Worm (Caenorhabditis elegans): Measurements from ENCODE around the gene srh-291.

srh-291 gene

DNA sequence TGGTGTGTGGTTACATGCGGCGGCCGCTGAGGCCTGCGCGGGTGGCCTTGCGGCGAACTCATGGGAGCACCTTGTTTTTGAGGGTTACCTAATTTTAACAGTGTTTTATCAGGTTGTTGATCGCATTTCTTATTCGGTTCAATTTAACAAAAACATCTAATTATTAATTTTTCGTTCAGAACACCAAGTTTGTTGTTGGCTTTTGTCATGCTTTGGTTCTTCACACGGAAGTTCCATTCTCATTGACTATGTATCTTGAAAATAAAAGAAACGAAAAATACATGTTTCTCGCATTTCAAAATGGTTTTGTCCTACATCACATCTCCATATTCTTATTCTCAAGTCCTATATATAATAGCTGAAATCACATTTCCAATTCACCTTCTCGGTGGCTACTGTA, 15.2 kb upstream of the srh-291 start, which contains the start of gene srh-290:
Gene srh-290 (plus strand): TSS at position 301 of the 400 bp plus-strand sequence.
- TF ChIP-seq med-1 (GFP tag; optimal IDR thresholded peaks at IDR 0.05; ENCODE audit: insufficient read depth) (no peak), ref-1 (GFP tag; conservative IDR thresholded peaks at IDR 0.05) (no peak), T22C8.4 (GFP tag; IDR thresholded peaks at IDR 0.05) (no peak), cog-1 (tag; optimal IDR thresholded peaks at IDR 0.05) (no peak), ztf-23 (GFP tag; IDR thresholded peaks at IDR 0.05) (no peak), klf-2 (GFP tag; conservative IDR thresholded peaks at IDR 0.05) (no peak), ztf-29 (GFP tag; IDR thresholded peaks at IDR 0.05) (no peak), flt-1 (GFP tag; IDR thresholded peaks at IDR 0.05) (no peak), tab-1 (GFP tag; IDR thresholded peaks at IDR 0.05) (no peak)

DNA sequence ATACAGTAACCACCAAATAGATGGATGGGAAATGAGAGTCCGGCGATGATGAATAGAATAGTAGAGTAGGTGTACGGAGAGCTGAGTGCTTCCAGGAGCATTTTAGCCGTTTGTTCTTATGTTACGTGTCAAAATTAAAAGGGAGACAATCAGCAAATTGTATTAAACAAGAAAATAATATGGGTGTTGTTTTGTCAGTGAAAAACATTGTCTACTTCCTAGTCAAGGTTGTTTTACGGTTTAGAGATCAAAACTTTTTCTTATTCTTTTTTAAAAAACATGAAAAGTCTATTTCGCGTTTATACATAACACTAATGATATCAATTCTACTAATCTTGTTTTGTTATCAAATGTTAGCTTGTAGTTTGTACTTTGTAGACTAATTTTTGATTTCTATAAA, 11.4 kb upstream of the srh-291 start, which contains the start of gene srh-289:
Gene srh-289 (minus strand): TSS at position 101 of the 400 bp plus-strand sequence.
- TF ChIP-seq med-1 (GFP tag; optimal IDR thresholded peaks at IDR 0.05; ENCODE audit: insufficient read depth) (no peak), ref-1 (GFP tag; conservative IDR thresholded peaks at IDR 0.05) (no peak), T22C8.4 (GFP tag; IDR thresholded peaks at IDR 0.05) (no peak)

DNA sequence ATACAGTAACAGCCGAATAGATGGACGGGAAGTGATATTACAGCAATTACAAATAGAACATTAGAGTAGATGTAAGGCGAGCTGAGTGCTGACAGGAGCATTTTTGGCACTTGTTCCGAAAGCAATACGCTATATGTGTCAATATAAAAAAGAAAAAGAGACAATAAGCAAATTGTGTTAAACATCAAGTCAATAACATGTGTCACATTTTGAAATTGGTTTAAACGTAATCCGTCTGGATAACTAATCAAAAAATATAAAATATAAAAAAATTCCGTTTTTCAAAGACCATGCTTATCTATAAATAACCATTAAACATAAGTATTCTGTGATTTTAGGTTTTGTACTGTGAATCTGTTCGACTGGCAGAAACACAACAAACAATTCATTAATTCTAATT, 9.8 kb upstream of the srh-291 start, which contains the start of gene srh-288:
Gene srh-288 (minus strand): TSS at position 101 of the 400 bp plus-strand sequence.
- TF ChIP-seq tab-1 (GFP tag; IDR thresholded peaks at IDR 0.05) (no peak), ztf-23 (GFP tag; IDR thresholded peaks at IDR 0.05) (no peak), T22C8.4 (GFP tag; IDR thresholded peaks at IDR 0.05) (no peak), cog-1 (tag; optimal IDR thresholded peaks at IDR 0.05) (no peak), klf-2 (GFP tag; conservative IDR thresholded peaks at IDR 0.05) (no peak), med-1 (GFP tag; optimal IDR thresholded peaks at IDR 0.05; ENCODE audit: insufficient read depth) (no peak), flt-1 (GFP tag; IDR thresholded peaks at IDR 0.05) (no peak), ztf-29 (GFP tag; IDR thresholded peaks at IDR 0.05) (no peak), ref-1 (GFP tag; conservative IDR thresholded peaks at IDR 0.05) (no peak)

DNA sequence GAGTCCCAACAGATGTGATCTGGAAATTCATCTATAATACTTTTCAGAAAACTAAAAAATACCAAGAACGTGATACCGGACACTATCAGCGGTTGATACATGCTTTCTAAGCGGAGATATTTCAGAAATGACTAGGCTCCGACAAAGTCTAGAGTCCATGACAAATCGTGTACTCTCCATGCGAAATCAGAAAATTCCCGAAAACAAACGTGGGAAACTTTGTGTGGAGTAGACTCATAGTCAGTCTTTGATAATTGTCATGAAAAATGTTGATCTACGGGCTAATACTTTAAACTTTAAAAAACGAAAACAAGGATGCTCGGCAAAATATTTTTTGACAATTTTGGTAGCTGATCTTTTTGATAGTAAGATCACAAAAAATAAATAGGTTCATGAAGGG, 6.6 kb upstream of the srh-291 start, which contains the start of gene srx-18:
Gene srx-18 (minus strand): TSS at position 101 of the 400 bp plus-strand sequence.
- TF ChIP-seq ztf-29 (GFP tag; IDR thresholded peaks at IDR 0.05) (no peak), klf-2 (GFP tag; conservative IDR thresholded peaks at IDR 0.05) (no peak), ref-1 (GFP tag; conservative IDR thresholded peaks at IDR 0.05) (no peak), cog-1 (tag; optimal IDR thresholded peaks at IDR 0.05) (no peak), flt-1 (GFP tag; IDR thresholded peaks at IDR 0.05) (no peak), tab-1 (GFP tag; IDR thresholded peaks at IDR 0.05) (no peak), ztf-23 (GFP tag; IDR thresholded peaks at IDR 0.05) (no peak), T22C8.4 (GFP tag; IDR thresholded peaks at IDR 0.05) (no peak), med-1 (GFP tag; optimal IDR thresholded peaks at IDR 0.05; ENCODE audit: insufficient read depth) (no peak)

DNA sequence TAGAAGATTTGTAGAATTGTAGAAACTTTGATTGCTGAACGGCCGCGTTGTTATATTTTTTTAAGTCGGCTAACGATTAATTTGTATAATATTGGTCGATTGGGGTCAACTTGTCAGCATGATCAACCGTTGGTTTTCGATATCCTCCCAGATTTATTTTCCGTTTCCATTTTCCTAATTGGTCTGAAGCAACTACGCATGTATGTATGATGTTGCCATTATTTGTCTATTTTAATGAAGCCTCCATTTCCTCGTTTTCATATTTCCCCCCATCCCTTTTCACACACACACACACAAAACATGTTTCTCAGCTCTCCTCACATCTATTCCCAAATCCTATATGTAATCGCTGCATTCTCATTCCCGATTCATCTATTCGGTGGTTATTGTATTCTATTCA, 4.9 kb upstream of the srh-291 start, which contains the start of gene srh-287:
Gene srh-287 (plus strand): TSS at position 301 of the 400 bp plus-strand sequence.
- no peak for TF ChIP-seq T22C8.4 (GFP tag; IDR thresholded peaks at IDR 0.05)
- no peak for TF ChIP-seq flt-1 (GFP tag; IDR thresholded peaks at IDR 0.05)
- TF ChIP-seq ztf-23 (GFP tag; IDR thresholded peaks at IDR 0.05), result no peak
- TF ChIP-seq cog-1 (tag; optimal IDR thresholded peaks at IDR 0.05), result no peak
- no peak for TF ChIP-seq ztf-29 (GFP tag; IDR thresholded peaks at IDR 0.05)
- no peak for TF ChIP-seq med-1 (GFP tag; optimal IDR thresholded peaks at IDR 0.05; ENCODE audit: insufficient read depth)
- TF ChIP-seq tab-1 (GFP tag; IDR thresholded peaks at IDR 0.05), result no peak
- no peak for TF ChIP-seq ref-1 (GFP tag; conservative IDR thresholded peaks at IDR 0.05)
- no peak for TF ChIP-seq klf-2 (GFP tag; conservative IDR thresholded peaks at IDR 0.05)

DNA sequence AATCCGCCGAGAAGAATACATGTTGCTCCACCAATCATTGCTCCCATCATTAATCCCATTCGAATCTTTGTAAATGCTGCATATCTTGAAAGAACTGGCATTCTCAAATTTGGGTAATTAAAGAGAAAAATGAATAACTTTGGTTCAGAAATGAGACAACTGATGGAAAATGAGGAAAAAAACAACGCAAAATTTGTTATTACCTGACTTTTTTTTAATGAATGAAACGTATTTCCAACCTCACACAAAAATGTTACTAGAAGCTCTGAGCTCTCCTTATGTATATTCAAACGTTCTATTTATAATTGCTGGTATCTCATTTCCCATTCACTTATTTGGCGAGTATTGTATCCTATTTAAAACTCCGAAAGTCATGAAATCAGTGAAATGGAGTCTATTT, 2.9 kb upstream of the srh-291 start, which contains the start of the genes Y94A7B.11 and srh-292:
Gene Y94A7B.11 (minus strand): TSS at position 101 of the 400 bp plus-strand sequence.
Gene srh-292 (plus strand): TSS at position 251 of the 400 bp plus-strand sequence.
- TF ChIP-seq ref-1 (GFP tag; conservative IDR thresholded peaks at IDR 0.05) (no peak), ztf-23 (GFP tag; IDR thresholded peaks at IDR 0.05) (no peak), T22C8.4 (GFP tag; IDR thresholded peaks at IDR 0.05) (no peak), ztf-29 (GFP tag; IDR thresholded peaks at IDR 0.05) (no peak), tab-1 (GFP tag; IDR thresholded peaks at IDR 0.05) (no peak), med-1 (GFP tag; optimal IDR thresholded peaks at IDR 0.05; ENCODE audit: insufficient read depth) (no peak), cog-1 (tag; optimal IDR thresholded peaks at IDR 0.05) (no peak), klf-2 (GFP tag; conservative IDR thresholded peaks at IDR 0.05) (no peak), flt-1 (GFP tag; IDR thresholded peaks at IDR 0.05) (no peak)

DNA sequence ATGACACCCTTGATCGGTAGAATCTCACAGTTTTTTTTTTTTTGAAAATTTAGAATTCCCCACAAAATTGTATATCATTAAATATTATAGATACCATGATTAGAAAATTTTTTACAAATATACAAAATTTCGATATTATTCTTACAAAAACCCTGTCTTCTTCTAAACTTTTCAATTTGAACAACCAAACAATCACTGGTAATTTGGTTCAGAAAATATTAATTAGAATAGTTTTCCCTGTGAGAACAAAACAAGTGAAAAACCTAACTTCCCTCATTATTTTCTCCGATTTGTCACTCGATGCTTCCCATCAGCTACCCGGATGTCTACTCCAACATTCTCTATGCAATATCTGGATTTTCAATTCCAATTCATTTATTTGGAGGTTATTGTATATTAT, 4.6 kb downstream of the srh-291 start, which contains the start of gene srh-296:
Gene srh-296 (plus strand): TSS at position 301 of the 400 bp plus-strand sequence.
- TF ChIP-seq ztf-23 (GFP tag; IDR thresholded peaks at IDR 0.05) (no peak), T22C8.4 (GFP tag; IDR thresholded peaks at IDR 0.05) (no peak), flt-1 (GFP tag; IDR thresholded peaks at IDR 0.05) (no peak), tab-1 (GFP tag; IDR thresholded peaks at IDR 0.05) (no peak), klf-2 (GFP tag; conservative IDR thresholded peaks at IDR 0.05) (no peak), cog-1 (tag; optimal IDR thresholded peaks at IDR 0.05) (no peak), ztf-29 (GFP tag; IDR thresholded peaks at IDR 0.05) (no peak), ref-1 (GFP tag; conservative IDR thresholded peaks at IDR 0.05) (no peak), med-1 (GFP tag; optimal IDR thresholded peaks at IDR 0.05; ENCODE audit: insufficient read depth) (no peak)

DNA sequence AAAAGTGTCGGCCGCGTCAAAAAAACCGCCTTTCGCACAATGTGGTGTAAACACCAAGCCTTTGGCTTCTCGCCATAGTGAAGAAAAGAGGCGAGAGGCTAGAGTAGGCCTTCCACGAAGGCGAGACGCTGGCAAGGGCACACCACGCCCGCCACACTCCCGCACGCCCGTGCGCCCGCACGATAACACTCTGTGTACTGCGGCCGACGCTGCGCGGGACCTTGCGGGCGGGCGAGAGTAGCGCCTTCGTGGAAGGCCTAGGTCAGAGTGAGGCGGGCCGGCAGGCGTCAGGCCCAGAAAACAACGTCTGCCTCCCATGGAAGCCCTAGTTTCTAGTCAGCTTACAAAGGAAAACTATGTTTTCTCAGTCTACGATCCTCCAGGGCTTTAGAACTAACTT, 6.7 kb downstream of the srh-291 start:
- no peak for TF ChIP-seq ztf-23 (GFP tag; IDR thresholded peaks at IDR 0.05)
- no peak for TF ChIP-seq med-1 (GFP tag; optimal IDR thresholded peaks at IDR 0.05; ENCODE audit: insufficient read depth)
- no peak for TF ChIP-seq ztf-29 (GFP tag; IDR thresholded peaks at IDR 0.05)
- no peak for TF ChIP-seq klf-2 (GFP tag; conservative IDR thresholded peaks at IDR 0.05)
- TF ChIP-seq ref-1 (GFP tag; conservative IDR thresholded peaks at IDR 0.05), result no peak
- no peak for TF ChIP-seq tab-1 (GFP tag; IDR thresholded peaks at IDR 0.05)
- no peak for TF ChIP-seq flt-1 (GFP tag; IDR thresholded peaks at IDR 0.05)
- TF ChIP-seq T22C8.4 (GFP tag; IDR thresholded peaks at IDR 0.05), result no peak
- no peak for TF ChIP-seq cog-1 (tag; optimal IDR thresholded peaks at IDR 0.05)

DNA sequence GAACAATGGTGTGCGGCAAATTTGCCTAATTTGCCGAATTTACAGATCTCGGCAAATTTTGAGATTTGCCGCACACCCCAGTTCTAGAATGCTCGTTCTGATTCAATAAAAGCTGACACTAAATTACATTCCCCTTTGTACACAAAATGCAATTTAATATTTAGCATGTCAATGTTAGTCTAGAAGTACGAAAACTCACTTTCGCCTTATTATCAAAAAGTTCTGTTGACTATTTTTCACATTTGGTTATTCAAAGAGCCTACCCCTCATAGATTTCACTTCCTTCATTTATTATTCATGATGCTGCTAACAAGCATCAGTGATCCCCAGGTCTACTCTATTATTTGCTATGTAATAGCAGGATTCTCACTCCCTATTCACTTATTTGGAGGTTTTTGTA, 13.1 kb downstream of the srh-291 start, which contains the start of gene srh-298:
Gene srh-298 (plus strand): TSS at position 301 of the 400 bp plus-strand sequence.
- TF ChIP-seq ztf-23 (GFP tag; IDR thresholded peaks at IDR 0.05), result no peak
- TF ChIP-seq med-1 (GFP tag; optimal IDR thresholded peaks at IDR 0.05; ENCODE audit: insufficient read depth), result no peak
- no peak for TF ChIP-seq cog-1 (tag; optimal IDR thresholded peaks at IDR 0.05)
- TF ChIP-seq flt-1 (GFP tag; IDR thresholded peaks at IDR 0.05), result no peak
- TF ChIP-seq T22C8.4 (GFP tag; IDR thresholded peaks at IDR 0.05), result no peak
- no peak for TF ChIP-seq klf-2 (GFP tag; conservative IDR thresholded peaks at IDR 0.05)
- TF ChIP-seq ref-1 (GFP tag; conservative IDR thresholded peaks at IDR 0.05), result no peak
- no peak for TF ChIP-seq tab-1 (GFP tag; IDR thresholded peaks at IDR 0.05)
- TF ChIP-seq ztf-29 (GFP tag; IDR thresholded peaks at IDR 0.05), result no peak
